Worm (Caenorhabditis elegans) whole organism, L2 larva: ENCODE measurements around the gene fbxc-24.

Experiments used
- F13H6.1 ChIP-seq: sonication (generic microtip); optimal IDR thresholded peaks from 2 replicates; lab custom pipeline; 2016; ENCODE audit warnings: missing genetic modification characterization, missing compliant biosample characterization
- ama-1 ChIP-seq: fragments of 150-350 bp; optimal IDR thresholded peaks from 2 replicates; lab custom pipeline; 2018; ENCODE audit warnings: inconsistent platforms
- elt-3 ChIP-seq: sonication (generic microtip); optimal IDR thresholded peaks from 2 replicates; lab custom pipeline; 2017; ENCODE audit warnings: missing biosample characterization, missing genetic modification characterization
- lin-13 ChIP-seq: fragments of 150-350 bp; optimal IDR thresholded peaks from 2 replicates; lab custom pipeline; 2014; ENCODE audit warnings: missing biosample characterization, missing genetic modification reagents, missing genetic modification characterization
- mdl-1 ChIP-seq, 2 experiments: fragments of 150-350 bp in 1 of 2; sonication (generic microtip) in 1 of 2; optimal IDR thresholded peaks; 2 replicates each; lab custom pipeline; 2017; ENCODE audit warnings: missing biosample characterization in 2 of 2, missing genetic modification characterization in 2 of 2
- nhr-11 ChIP-seq: fragments of 150-350 bp; optimal IDR thresholded peaks from 2 replicates; lab custom pipeline; 2014; ENCODE audit warnings: missing biosample characterization, missing genetic modification characterization
- nhr-237 ChIP-seq: fragments of 150-350 bp; optimal IDR thresholded peaks from 2 replicates; lab custom pipeline; 2014; ENCODE audit warnings: missing biosample characterization, missing genetic modification characterization
- snpc-4 ChIP-seq: fragments of 150-350 bp; optimal IDR thresholded peaks from 2 replicates; lab custom pipeline; 2014; ENCODE audit warnings: missing biosample characterization, missing genetic modification characterization
- unc-62 ChIP-seq: fragments of 150-350 bp; optimal IDR thresholded peaks from 2 replicates; lab custom pipeline; 2014; ENCODE audit warnings: missing biosample characterization, missing genetic modification reagents, missing genetic modification characterization
- zag-1 ChIP-seq: fragments of 150-350 bp; optimal IDR thresholded peaks from 2 replicates; lab custom pipeline; 2014; ENCODE audit warnings: missing biosample characterization, missing genetic modification characterization
- ztf-11 ChIP-seq: sonication (generic microtip); optimal IDR thresholded peaks from 2 replicates; lab custom pipeline; 2017; ENCODE audit warnings: missing biosample characterization, missing genetic modification characterization

ce11 chrII:866801-867200 is 42.7 kb downstream of the fbxc-24 start, which contains the start of gene Y46B2A.3:
- TF ChIP-seq lin-13 (GFP tag; lab: Kevin White, UChicago) (no peak), unc-62 (GFP tag; lab: Kevin White, UChicago) (no peak), zag-1 (no peak), nhr-11 (tag; lab: Kevin White, UChicago) (no peak), elt-3 (no peak), nhr-237 (tag; lab: Kevin White, UChicago) (no peak), F13H6.1 (no peak), mdl-1 (tag; optimal IDR thresholded peaks at IDR 0.05; lab: Kevin White, UChicago) (no peak), snpc-4 (tag; lab: Kevin White, UChicago) (no peak), ztf-11 (tag; lab: Kevin White, UChicago) (no peak), ama-1 (lab: Kevin White, UChicago) (no peak)
